Worm (Caenorhabditis elegans) whole organism, young adult: ENCODE data around the gene hrpu-1.

Source experiments
- C06A6.2 ChIP-seq: fragments of 200-800 bp; sonication (Bioruptor generic); conservative IDR thresholded peaks from 2 replicates; pipeline ENCODE4 v1.3.6; 2022; ENCODE audit warnings: missing genetic modification characterization, missing compliant biosample characterization
- K11D2.4 ChIP-seq: fragments of 200-800 bp; sonication (Bioruptor generic); IDR thresholded peaks from 2 replicates; pipeline ENCODE4 v1.3.6; 2022; ENCODE audit warnings: missing genetic modification reagents, missing genetic modification characterization, missing compliant biosample characterization
- ZK185.1 ChIP-seq: sonication (generic microtip); optimal IDR thresholded peaks from 2 replicates; lab custom pipeline; 2016; ENCODE audit warnings: mild to moderate bottlenecking, missing genetic modification characterization, missing compliant biosample characterization; ENCODE audit not compliant: poor library complexity, severe bottlenecking
- ama-1 ChIP-seq, 3 experiments: fragments of 150-350 bp in 1 of 3; sonication (generic microtip) in 2 of 3; optimal IDR thresholded peaks; 2 replicates each; lab custom pipeline; 2014 to 2018; ENCODE audit warnings: missing biosample characterization in 2 of 3, missing genetic modification characterization in 2 of 3, missing genetic modification reagents in 2 of 3
- egl-44 ChIP-seq: fragments of 200-800 bp; sonication (Bioruptor generic); IDR thresholded peaks from 2 replicates; pipeline ENCODE4 v1.3.6; 2022; ENCODE audit warnings: missing genetic modification reagents, missing genetic modification characterization, missing compliant biosample characterization
- pbrm-1 ChIP-seq: fragments of 200-800 bp; sonication (Bioruptor generic); IDR thresholded peaks from 2 replicates; pipeline ENCODE4 v1.3.6; 2022; ENCODE audit warnings: missing genetic modification reagents, missing genetic modification characterization, missing compliant biosample characterization

DNA sequence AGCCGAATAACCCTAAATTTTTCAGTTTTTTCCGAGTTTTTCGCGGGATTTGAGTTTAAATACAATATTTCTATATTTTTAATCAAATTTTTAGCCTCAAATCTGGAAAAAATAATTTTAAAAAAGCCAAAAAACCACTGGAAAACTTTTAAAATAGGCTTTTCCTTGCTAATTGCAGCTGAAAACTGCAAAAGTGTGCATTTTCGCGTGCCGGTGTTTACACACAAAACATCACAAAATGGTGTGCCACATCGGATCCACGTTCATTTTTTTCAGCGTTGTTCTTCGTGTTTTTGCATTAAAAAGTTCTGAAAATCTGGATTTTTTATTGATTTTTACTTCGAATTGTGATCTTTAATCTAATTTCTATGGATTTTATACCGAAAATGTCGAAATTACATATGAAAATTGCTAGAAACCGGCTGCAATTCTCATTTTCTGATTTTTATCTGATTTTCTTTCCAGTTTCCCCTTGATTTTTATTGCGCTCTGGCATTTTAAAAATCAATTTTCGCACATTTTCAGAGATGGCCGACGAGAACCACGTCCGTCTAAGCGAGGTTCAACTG is 25.8 kb upstream of the hrpu-1 start, which contains the start of gene Y41E3.7:
- TF ChIP-seq ama-1 (optimal IDR thresholded peaks at IDR 0.05; lab: Kevin White, UChicago) (no peak), ama-1 (GFP tag; optimal IDR thresholded peaks at IDR 0.05; lab: Kevin White, UChicago) (no peak), ZK185.1 (tag; lab: Kevin White, UChicago) (no peak), pbrm-1 (GFP tag; lab: Robert Waterston, UW) (no peak), C06A6.2 (GFP tag; lab: Robert Waterston, UW) (no peak), egl-44 (GFP tag; lab: Robert Waterston, UW) (no peak), K11D2.4 (GFP tag; lab: Robert Waterston, UW) (no peak)
